Fruit fly (Drosophila melanogaster) whole organism, embryonic: Measurements from ENCODE around the gene CG32260.
A peak's percentile ranks its signal among the peaks of the same experiment; 100 is the strongest.

Experiments
- Ada2b ChIP-seq: fragments of 200-800 bp; sonication (Bioruptor generic); IDR thresholded peaks from 2 replicates; pipeline ENCODE4 v1.3.6; 2022; ENCODE audit warnings: missing biosample characterization, missing genetic modification characterization
- Awh ChIP-seq: fragments of 200-800 bp; sonication (Bioruptor generic); IDR thresholded peaks from 2 replicates; pipeline ENCODE4, ENCODE4 v1.3.6; 2022; ENCODE audit warnings: missing biosample characterization, missing genetic modification characterization
- Bgb ChIP-seq: fragments of 200-800 bp; sonication (Bioruptor generic); IDR thresholded peaks from 2 replicates; pipeline ENCODE4 v1.3.6; 2022; ENCODE audit warnings: missing biosample characterization, missing genetic modification characterization; ENCODE audit not compliant: partially characterized antibody
- CG10267 ChIP-seq: fragments of 200-800 bp; sonication (Bioruptor generic); optimal IDR thresholded peaks from 2 replicates; lab custom pipeline; 2018; ENCODE audit warnings: missing biosample characterization, mild to moderate bottlenecking, missing genetic modification characterization, moderate library complexity
- CG13287 ChIP-seq: fragments of 200-800 bp; sonication (Bioruptor generic); IDR thresholded peaks from 2 replicates; pipeline ENCODE4 v1.3.6; 2022; ENCODE audit warnings: missing biosample characterization, missing genetic modification characterization; ENCODE audit not compliant: partially characterized antibody
- CG16813 ChIP-seq: fragments of 200-800 bp; sonication (Bioruptor generic); IDR thresholded peaks from 3 replicates; pipeline ENCODE4 v1.3.6; 2022; ENCODE audit warnings: missing biosample characterization, missing genetic modification characterization; ENCODE audit not compliant: partially characterized antibody
- CG1832 ChIP-seq: fragments of 200-800 bp; sonication (Bioruptor generic); optimal IDR thresholded peaks from 2 replicates; lab custom pipeline; 2017; ENCODE audit warnings: missing biosample characterization, mild to moderate bottlenecking, missing genetic modification characterization, inconsistent platforms
- CG2116 ChIP-seq: fragments of 200-800 bp; sonication (Bioruptor generic); optimal IDR thresholded peaks from 3 replicates; lab custom pipeline; 2018; ENCODE audit warnings: missing biosample characterization, mild to moderate bottlenecking, missing genetic modification characterization
- CG2202 ChIP-seq: fragments of 200-800 bp; sonication (Bioruptor generic); optimal IDR thresholded peaks from 2 replicates; lab custom pipeline; 2018; ENCODE audit warnings: missing biosample characterization, mild to moderate bottlenecking, missing genetic modification characterization
- CG31224 ChIP-seq: fragments of 200-800 bp; sonication (Bioruptor generic); IDR thresholded peaks from 2 replicates; pipeline ENCODE4 v1.3.6; 2022; ENCODE audit warnings: missing biosample characterization, missing genetic modification characterization
- CG31365 ChIP-seq: fragments of 200-800 bp; sonication (Bioruptor generic); optimal IDR thresholded peaks from 2 replicates; lab custom pipeline; 2018; ENCODE audit warnings: missing biosample characterization, mild to moderate bottlenecking, missing genetic modification characterization
- CG32767 ChIP-seq: fragments of 200-800 bp; sonication (Bioruptor generic); IDR thresholded peaks from 2 replicates; pipeline ENCODE4 v1.3.6; 2022; ENCODE audit warnings: missing biosample characterization, missing genetic modification characterization
- CG34376 ChIP-seq: fragments of 200-800 bp; sonication (Bioruptor generic); optimal IDR thresholded peaks from 2 replicates; lab custom pipeline; 2018; ENCODE audit warnings: missing biosample characterization, mild to moderate bottlenecking, missing genetic modification characterization
- CG4617 ChIP-seq: fragments of 200-800 bp; sonication (Bioruptor generic); optimal IDR thresholded peaks from 3 replicates; lab custom pipeline; 2016; ENCODE audit warnings: missing biosample characterization, missing genetic modification characterization, borderline replicate concordance
- CG6254 ChIP-seq: fragments of 200-800 bp; sonication (Bioruptor generic); optimal IDR thresholded peaks from 3 replicates; lab custom pipeline; 2017; ENCODE audit warnings: mild to moderate bottlenecking, missing biosample characterization, missing genetic modification reagents, missing genetic modification characterization
- CG8924 ChIP-seq: fragments of 200-800 bp; optimal IDR thresholded peaks from 3 replicates; lab custom pipeline; 2019; ENCODE audit warnings: missing biosample characterization, mild to moderate bottlenecking, missing genetic modification characterization, moderate library complexity
- CG9437 ChIP-seq: fragments of 200-800 bp; sonication (Bioruptor generic); optimal IDR thresholded peaks from 2 replicates; lab custom pipeline; 2018; ENCODE audit warnings: missing biosample characterization, mild to moderate bottlenecking, missing genetic modification characterization
- CHES-1-like ChIP-seq: fragments of 200-800 bp; sonication (Bioruptor generic); optimal IDR thresholded peaks from 2 replicates; lab custom pipeline; 2016; ENCODE audit warnings: missing biosample characterization, missing genetic modification characterization
- D19A ChIP-seq: fragments of 200-800 bp; optimal IDR thresholded peaks from 3 replicates; lab custom pipeline; 2019; ENCODE audit warnings: missing biosample characterization, mild to moderate bottlenecking, missing genetic modification characterization, moderate library complexity
- Doc3 ChIP-seq: fragments of 200-800 bp; sonication (Bioruptor generic); IDR thresholded peaks from 3 replicates; pipeline ENCODE4 v1.3.6; 2022; ENCODE audit warnings: missing biosample characterization, missing genetic modification characterization; ENCODE audit not compliant: partially characterized antibody
- ERR ChIP-seq: fragments of 200-800 bp; sonication (Bioruptor generic); optimal IDR thresholded peaks from 2 replicates; lab custom pipeline; 2016; ENCODE audit warnings: missing biosample characterization, missing genetic modification characterization
- Fer1 ChIP-seq: fragments of 200-800 bp; sonication (Bioruptor generic); optimal IDR thresholded peaks from 2 replicates; lab custom pipeline; 2017; ENCODE audit warnings: missing biosample characterization, mild to moderate bottlenecking, missing genetic modification characterization
- Hand ChIP-seq: fragments of 200-800 bp; sonication (Bioruptor generic); optimal IDR thresholded peaks from 2 replicates; lab custom pipeline; 2017; ENCODE audit warnings: mild to moderate bottlenecking, missing biosample characterization, missing genetic modification reagents, missing genetic modification characterization
- TFAM ChIP-seq: fragments of 200-800 bp; sonication (Bioruptor generic); optimal IDR thresholded peaks from 2 replicates; lab custom pipeline; 2017; ENCODE audit warnings: missing biosample characterization, missing genetic modification characterization, inconsistent platforms
- ara ChIP-seq: fragments of 200-800 bp; sonication (Bioruptor generic); IDR thresholded peaks from 2 replicates; pipeline ENCODE4 v1.3.6; 2022; ENCODE audit warnings: missing biosample characterization, missing genetic modification characterization
- caup ChIP-seq: fragments of 200-800 bp; sonication (Bioruptor generic); optimal IDR thresholded peaks from 3 replicates; lab custom pipeline; 2017; ENCODE audit warnings: missing biosample characterization, mild to moderate bottlenecking, missing genetic modification characterization, moderate library complexity; ENCODE audit not compliant: severe bottlenecking
- crol ChIP-seq: fragments of 200-800 bp; sonication (Bioruptor generic); IDR thresholded peaks from 2 replicates; pipeline ENCODE4 v1.3.6; 2022; ENCODE audit warnings: missing biosample characterization, missing genetic modification characterization
- crp ChIP-seq, 2 experiments: fragments of 200-800 bp; sonication (Bioruptor generic); optimal IDR thresholded peaks; 2 replicates in 1 of 2; 3 replicates in 1 of 2; lab custom pipeline; 2017; ENCODE audit warnings: missing biosample characterization in 2 of 2, missing genetic modification characterization in 2 of 2, mild to moderate bottlenecking in 1 of 2, moderate library complexity in 1 of 2
- dan ChIP-seq: fragments of 200-800 bp; sonication (Bioruptor generic); IDR thresholded peaks from 2 replicates; pipeline ENCODE4 v1.3.6; 2022; ENCODE audit warnings: missing biosample characterization, missing genetic modification characterization
- dimm ChIP-seq: fragments of 200-800 bp; sonication (Bioruptor generic); IDR thresholded peaks from 2 replicates; pipeline ENCODE4 v1.3.6; 2022; ENCODE audit warnings: missing biosample characterization, missing genetic modification characterization
- gfzf ChIP-seq: fragments of 200-800 bp; sonication (Bioruptor generic); optimal IDR thresholded peaks from 2 replicates; lab custom pipeline; 2016; ENCODE audit warnings: missing biosample characterization, mild to moderate bottlenecking, missing genetic modification characterization, moderate library complexity
- hb ChIP-seq: fragments of 200-800 bp; sonication (Bioruptor generic); IDR thresholded peaks from 3 replicates; pipeline ENCODE4 v1.3.6; 2022; ENCODE audit warnings: missing biosample characterization, missing genetic modification characterization; ENCODE audit not compliant: partially characterized antibody
- hbn ChIP-seq: fragments of 200-800 bp; sonication (Bioruptor generic); IDR thresholded peaks from 2 replicates; pipeline ENCODE4 v1.3.6; 2022; ENCODE audit warnings: missing biosample characterization, missing genetic modification characterization; ENCODE audit not compliant: partially characterized antibody
- jing ChIP-seq: fragments of 200-800 bp; sonication (Bioruptor generic); optimal IDR thresholded peaks from 2 replicates; lab custom pipeline; 2018; ENCODE audit warnings: missing biosample characterization, mild to moderate bottlenecking, missing genetic modification characterization
- ken ChIP-seq: fragments of 200-800 bp; sonication (Bioruptor generic); IDR thresholded peaks from 3 replicates; pipeline ENCODE4 v1.3.6; 2022; ENCODE audit warnings: missing biosample characterization, missing genetic modification characterization
- klu ChIP-seq: fragments of 200-800 bp; sonication (Bioruptor generic); IDR thresholded peaks from 2 replicates; pipeline ENCODE4 v1.3.6; 2022; ENCODE audit warnings: missing biosample characterization, missing genetic modification characterization
- mirr ChIP-seq: fragments of 200-800 bp; sonication (Bioruptor generic); optimal IDR thresholded peaks from 3 replicates; lab custom pipeline; 2018; ENCODE audit warnings: missing biosample characterization, mild to moderate bottlenecking, missing genetic modification characterization
- mld ChIP-seq: fragments of 200-800 bp; sonication (Bioruptor generic); IDR thresholded peaks from 3 replicates; pipeline ENCODE4 v1.3.6; 2022; ENCODE audit warnings: missing biosample characterization, missing genetic modification characterization; ENCODE audit not compliant: partially characterized antibody
- nerfin-1 ChIP-seq: fragments of 200-800 bp; sonication (Bioruptor generic); optimal IDR thresholded peaks from 3 replicates; lab custom pipeline; 2019; ENCODE audit warnings: missing biosample characterization, mild to moderate bottlenecking, missing genetic modification characterization, moderate library complexity
- nom ChIP-seq: fragments of 200-800 bp; sonication (Bioruptor generic); optimal IDR thresholded peaks from 2 replicates; lab custom pipeline; 2017; ENCODE audit warnings: missing biosample characterization, missing genetic modification characterization, mild to moderate bottlenecking, moderate library complexity, missing genetic modification reagents
- ranshi ChIP-seq: fragments of 200-800 bp; sonication (Bioruptor generic); IDR thresholded peaks from 2 replicates; pipeline ENCODE4 v1.3.6; 2022; ENCODE audit warnings: missing biosample characterization, missing genetic modification characterization
- run ChIP-seq: fragments of 200-800 bp; sonication (Bioruptor generic); optimal IDR thresholded peaks from 3 replicates; lab custom pipeline; 2018; ENCODE audit warnings: missing biosample characterization, mild to moderate bottlenecking, missing genetic modification characterization
- sens ChIP-seq: fragments of 200-800 bp; sonication (Bioruptor generic); peaks from one replicate; lab custom pipeline; 2016; ENCODE audit warnings: missing biosample characterization, missing genetic modification characterization
- sna ChIP-seq: fragments of 200-800 bp; sonication (Bioruptor generic); IDR thresholded peaks from 2 replicates; pipeline ENCODE4 v1.3.6; 2022; ENCODE audit warnings: missing biosample characterization, missing genetic modification characterization; ENCODE audit not compliant: partially characterized antibody
- sr ChIP-seq: fragments of 200-800 bp; sonication (Bioruptor generic); IDR thresholded peaks from 3 replicates; pipeline ENCODE4 v1.3.6; 2022; ENCODE audit warnings: missing biosample characterization, missing genetic modification characterization
- stwl ChIP-seq: fragments of 200-800 bp; sonication (Bioruptor generic); optimal IDR thresholded peaks from 3 replicates; lab custom pipeline; 2018; ENCODE audit warnings: missing biosample characterization, mild to moderate bottlenecking, missing genetic modification characterization, moderate library complexity
- zfh2 ChIP-seq: fragments of 200-800 bp; sonication (Bioruptor generic); optimal IDR thresholded peaks from 2 replicates; lab custom pipeline; 2016; ENCODE audit warnings: missing biosample characterization, missing genetic modification characterization

Gene CG32260

DNA sequence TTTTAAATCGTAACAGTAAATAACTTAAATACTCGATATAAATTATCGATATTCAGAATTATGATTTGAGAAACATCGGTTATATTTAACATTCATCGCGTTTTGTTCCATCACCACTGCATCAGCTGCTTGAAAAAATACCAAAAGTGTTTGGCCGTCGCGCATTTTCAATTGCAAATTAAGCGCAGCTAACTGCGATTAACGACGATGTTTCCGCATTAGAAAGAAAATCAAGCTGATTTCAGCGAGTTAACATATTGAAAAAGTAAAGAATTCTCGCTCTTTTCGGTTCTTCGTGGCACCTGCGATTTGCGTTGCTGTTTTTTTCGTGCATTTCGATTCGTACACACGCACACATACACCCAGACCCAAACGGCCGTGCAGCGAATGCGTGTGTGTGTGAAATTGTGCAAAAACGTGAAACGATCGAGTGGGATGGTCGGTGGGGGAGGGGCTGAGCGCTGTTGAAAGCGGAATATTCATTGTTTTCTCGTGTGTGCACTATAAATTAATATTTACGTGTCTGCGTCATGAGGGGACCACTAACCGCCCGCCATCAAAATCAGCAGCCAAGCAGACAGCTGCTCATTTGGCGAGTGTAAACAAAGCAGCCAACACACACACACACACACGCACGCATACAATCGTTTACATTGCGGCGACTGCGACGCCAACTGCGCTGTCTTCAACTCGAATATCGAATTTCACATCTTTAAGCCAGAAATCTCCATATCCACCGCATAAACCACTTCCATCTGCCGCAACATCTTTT lies 33.9 kb upstream of the CG32260 start, which contains the start of gene Ack (continued):
- peak; percentile 46 for TF ChIP-seq gfzf (GFP tag; lab: Kevin White, UChicago)
- 0 out of 2 replicates have a peak, but pooled peaks have one; percentile 14 for TF ChIP-seq ara
- peak; percentile 87 for TF ChIP-seq Bgb (GFP tag; lab: Robert Waterston, UW)
- no peak for TF ChIP-seq caup (GFP tag; lab: Kevin White, UChicago)
- TF ChIP-seq CG13287 (GFP tag; lab: Robert Waterston, UW) = peak; percentile 82
- no peak for TF ChIP-seq Ada2b (GFP tag; lab: Robert Waterston, UW)
- no peak for TF ChIP-seq D19A (tag; lab: Kevin White, UChicago)
- TF ChIP-seq hb (GFP tag; lab: Robert Waterston, UW) = peak; percentile 39; the same call in 1 of the 3 replicates
- TF ChIP-seq sr (GFP tag; lab: Robert Waterston, UW) = peak; percentile 40; the same call in 1 of the 3 replicates
- peak; percentile 90 for TF ChIP-seq sens (GFP tag; lab: Kevin White, UChicago)
- TF ChIP-seq Awh (GFP tag; lab: Robert Waterston, UW) = peak; percentile 55; the same call in 1 of the 2 replicates
- peak; percentile 18 for TF ChIP-seq mirr
- no peak for TF ChIP-seq ERR (GFP tag; lab: Kevin White, UChicago)
- TF ChIP-seq dan (GFP tag; lab: Robert Waterston, UW) = no peak
- TF ChIP-seq CG1832 = no peak
- peak; percentile 64 for TF ChIP-seq sna (GFP tag; lab: Robert Waterston, UW)
- no peak for TF ChIP-seq run
- TF ChIP-seq CG2116 = peak; percentile 53
- no peak for TF ChIP-seq Hand (GFP tag; lab: Kevin White, UChicago)
- peak; percentile 10 to 89 for TF ChIP-seq crp (GFP tag; optimal IDR thresholded peaks at IDR 0.05; lab: Kevin White, UChicago)
- peak; percentile 28 for TF ChIP-seq Fer1 (GFP tag; lab: Kevin White, UChicago)
- TF ChIP-seq CG32767 = 0 out of 2 replicates have a peak, but pooled peaks have one; percentile 34
- TF ChIP-seq zfh2 (GFP tag; lab: Kevin White, UChicago) = no peak
- peak; percentile 44 for TF ChIP-seq CHES-1-like (GFP tag; lab: Kevin White, UChicago)
- TF ChIP-seq CG31365 (tag; lab: Kevin White, UChicago) = no peak
- TF ChIP-seq CG34376 (GFP tag; lab: Kevin White, UChicago) = peak; percentile 11
- TF ChIP-seq nom (GFP tag; lab: Kevin White, UChicago) = peak; percentile 31
- no peak for TF ChIP-seq CG2202 (tag; lab: Kevin White, UChicago)
- peak; percentile 64; the same call in 1 of the 3 replicates for TF ChIP-seq Doc3 (GFP tag; lab: Robert Waterston, UW)
- TF ChIP-seq dimm (GFP tag; lab: Robert Waterston, UW) = no peak
- peak; percentile 49 for TF ChIP-seq CG8924 (tag; lab: Kevin White, UChicago)
- TF ChIP-seq jing (GFP tag; lab: Kevin White, UChicago) = no peak
- TF ChIP-seq mld (GFP tag; lab: Robert Waterston, UW) = peak; percentile 47
- TF ChIP-seq TFAM = no peak
- no peak for TF ChIP-seq klu (GFP tag; lab: Robert Waterston, UW)
- no peak for TF ChIP-seq CG9437 (GFP tag; lab: Kevin White, UChicago)
- TF ChIP-seq CG16813 (GFP tag; lab: Robert Waterston, UW) = peak; percentile 82
- TF ChIP-seq ken (GFP tag; lab: Robert Waterston, UW) = no peak
- peak; percentile 58 for TF ChIP-seq nerfin-1 (tag; lab: Kevin White, UChicago)
- TF ChIP-seq CG4617 (GFP tag; lab: Kevin White, UChicago) = peak; percentile 66
- peak; percentile 86 for TF ChIP-seq hbn (GFP tag; lab: Robert Waterston, UW)
- 0 out of 2 replicates have a peak, but pooled peaks have one; percentile 49 for TF ChIP-seq crol
- peak; percentile 35 for TF ChIP-seq stwl
- peak; percentile 28; the same call in 1 of the 2 replicates for TF ChIP-seq ranshi (GFP tag; lab: Robert Waterston, UW)
- no peak for TF ChIP-seq CG6254 (GFP tag; lab: Kevin White, UChicago)
- peak; percentile 35 for TF ChIP-seq CG10267
- no peak for TF ChIP-seq CG31224 (GFP tag; lab: Robert Waterston, UW)
